Worm (Caenorhabditis elegans): ENCODE results near the gene F38B7.10.
A peak's percentile ranks its signal among the peaks of the same experiment; 100 is the strongest.

F38B7.10 gene

ce11 chrV:11531831-11532534 lies 13.3 kb upstream of the F38B7.10 start:
- TF ChIP-seq hmbx-1 (tag; optimal IDR thresholded peaks at IDR 0.05): no peak
- peak; percentile 60 for TF ChIP-seq hmg-4 (GFP tag; optimal IDR thresholded peaks at IDR 0.05)
- TF ChIP-seq ama-1 (optimal IDR thresholded peaks at IDR 0.05): no peak
- no peak for TF ChIP-seq flt-1 (GFP tag; IDR thresholded peaks at IDR 0.05)

ce11 chrV:11532535-11532853 lies 12.8 kb upstream of the F38B7.10 start:
- no peak for TF ChIP-seq F13C5.2 (tag; optimal IDR thresholded peaks at IDR 0.05)
- no peak for TF ChIP-seq aly-1 (tag; optimal IDR thresholded peaks at IDR 0.05)
- no peak for TF ChIP-seq B0310.2 (tag; optimal IDR thresholded peaks at IDR 0.05)
- no peak for TF ChIP-seq ama-1 (optimal IDR thresholded peaks at IDR 0.05)
- TF ChIP-seq tbx-37 (GFP tag; conservative IDR thresholded peaks at IDR 0.05): no peak
- no peak for TF ChIP-seq flt-1 (GFP tag; IDR thresholded peaks at IDR 0.05)
- TF ChIP-seq ceh-36 (tag; optimal IDR thresholded peaks at IDR 0.05): no peak
- no peak for TF ChIP-seq tbx-11 (GFP tag; IDR thresholded peaks at IDR 0.05)
- TF ChIP-seq sea-1 (GFP tag; conservative IDR thresholded peaks at IDR 0.05): no peak
- no peak for TF ChIP-seq pes-1 (GFP tag; IDR thresholded peaks at IDR 0.05)
- TF ChIP-seq hnd-1 (tag; optimal IDR thresholded peaks at IDR 0.05): no peak
- no peak for TF ChIP-seq hmg-4 (GFP tag; optimal IDR thresholded peaks at IDR 0.05)
- no peak for TF ChIP-seq hmbx-1 (tag; optimal IDR thresholded peaks at IDR 0.05)
- TF ChIP-seq ceh-13 (GFP tag; optimal IDR thresholded peaks at IDR 0.05): no peak
- no peak for TF ChIP-seq scrt-1 (GFP tag; IDR thresholded peaks at IDR 0.05)
- no peak for TF ChIP-seq ets-7 (tag; optimal IDR thresholded peaks at IDR 0.05)
- TF ChIP-seq tra-4 (tag; optimal IDR thresholded peaks at IDR 0.05): no peak

ce11 chrV:11532964-11533363 lies 12.4 kb upstream of the F38B7.10 start:
- TF ChIP-seq tbx-37 (GFP tag; conservative IDR thresholded peaks at IDR 0.05) (no peak), hnd-1 (tag; optimal IDR thresholded peaks at IDR 0.05) (no peak), tra-4 (tag; optimal IDR thresholded peaks at IDR 0.05) (no peak), aly-1 (tag; optimal IDR thresholded peaks at IDR 0.05) (no peak), ets-7 (tag; optimal IDR thresholded peaks at IDR 0.05) (no peak), hmbx-1 (tag; optimal IDR thresholded peaks at IDR 0.05) (no peak), sea-1 (GFP tag; conservative IDR thresholded peaks at IDR 0.05) (no peak), ama-1 (optimal IDR thresholded peaks at IDR 0.05) (no peak), tbx-11 (GFP tag; IDR thresholded peaks at IDR 0.05) (no peak), flt-1 (GFP tag; IDR thresholded peaks at IDR 0.05) (no peak), ceh-13 (GFP tag; optimal IDR thresholded peaks at IDR 0.05) (no peak), scrt-1 (GFP tag; IDR thresholded peaks at IDR 0.05) (no peak), F13C5.2 (tag; optimal IDR thresholded peaks at IDR 0.05) (no peak), pes-1 (GFP tag; IDR thresholded peaks at IDR 0.05) (no peak), ceh-36 (tag; optimal IDR thresholded peaks at IDR 0.05) (no peak), hmg-4 (GFP tag; optimal IDR thresholded peaks at IDR 0.05) (no peak), B0310.2 (tag; optimal IDR thresholded peaks at IDR 0.05) (no peak)

ce11 chrV:11533365-11533949 lies 11.9 kb upstream of the F38B7.10 start:
- TF ChIP-seq F13C5.2 (tag; optimal IDR thresholded peaks at IDR 0.05): no peak
- no peak for TF ChIP-seq flt-1 (GFP tag; IDR thresholded peaks at IDR 0.05)
- no peak for TF ChIP-seq tra-4 (tag; optimal IDR thresholded peaks at IDR 0.05)
- TF ChIP-seq ets-7 (tag; optimal IDR thresholded peaks at IDR 0.05): no peak
- no peak for TF ChIP-seq B0310.2 (tag; optimal IDR thresholded peaks at IDR 0.05)
- TF ChIP-seq hmbx-1 (tag; optimal IDR thresholded peaks at IDR 0.05): no peak
- no peak for TF ChIP-seq ceh-13 (GFP tag; optimal IDR thresholded peaks at IDR 0.05)
- no peak for TF ChIP-seq hnd-1 (tag; optimal IDR thresholded peaks at IDR 0.05)
- no peak for TF ChIP-seq scrt-1 (GFP tag; IDR thresholded peaks at IDR 0.05)
- no peak for TF ChIP-seq ceh-36 (tag; optimal IDR thresholded peaks at IDR 0.05)
- TF ChIP-seq aly-1 (tag; optimal IDR thresholded peaks at IDR 0.05): no peak
- TF ChIP-seq ama-1 (optimal IDR thresholded peaks at IDR 0.05): no peak
- no peak for TF ChIP-seq pes-1 (GFP tag; IDR thresholded peaks at IDR 0.05)
- no peak for TF ChIP-seq tbx-37 (GFP tag; conservative IDR thresholded peaks at IDR 0.05)

- TF ChIP-seq hmbx-1 (tag; optimal IDR thresholded peaks at IDR 0.05): no peak
- TF ChIP-seq ceh-36 (tag; optimal IDR thresholded peaks at IDR 0.05): no peak
- no peak for TF ChIP-seq hmg-4 (GFP tag; optimal IDR thresholded peaks at IDR 0.05)
- no peak for TF ChIP-seq F13C5.2 (tag; optimal IDR thresholded peaks at IDR 0.05)
- no peak for TF ChIP-seq flt-1 (GFP tag; IDR thresholded peaks at IDR 0.05)
- no peak for TF ChIP-seq hnd-1 (tag; optimal IDR thresholded peaks at IDR 0.05)
- no peak for TF ChIP-seq tbx-11 (GFP tag; IDR thresholded peaks at IDR 0.05)
- no peak for TF ChIP-seq ceh-13 (GFP tag; optimal IDR thresholded peaks at IDR 0.05)
- no peak for TF ChIP-seq B0310.2 (tag; optimal IDR thresholded peaks at IDR 0.05)
- TF ChIP-seq aly-1 (tag; optimal IDR thresholded peaks at IDR 0.05): no peak
- TF ChIP-seq ama-1 (optimal IDR thresholded peaks at IDR 0.05): no peak
- TF ChIP-seq tra-4 (tag; optimal IDR thresholded peaks at IDR 0.05): no peak
- TF ChIP-seq pes-1 (GFP tag; IDR thresholded peaks at IDR 0.05): no peak
- TF ChIP-seq tbx-37 (GFP tag; conservative IDR thresholded peaks at IDR 0.05): no peak
- no peak for TF ChIP-seq sea-1 (GFP tag; conservative IDR thresholded peaks at IDR 0.05)
- TF ChIP-seq ets-7 (tag; optimal IDR thresholded peaks at IDR 0.05): no peak
- TF ChIP-seq scrt-1 (GFP tag; IDR thresholded peaks at IDR 0.05): no peak
These were observed 10.7 kb upstream of the F38B7.10 start for ce11 chrV:11534495-11535189.

- TF ChIP-seq hmbx-1 (tag; optimal IDR thresholded peaks at IDR 0.05): no peak
- no peak for TF ChIP-seq hnd-1 (tag; optimal IDR thresholded peaks at IDR 0.05)
- TF ChIP-seq B0310.2 (tag; optimal IDR thresholded peaks at IDR 0.05): no peak
These were observed 9.7 kb upstream of the F38B7.10 start for ce11 chrV:11535504-11536062.

ce11 chrV:11536667-11537066 lies 8.7 kb upstream of the F38B7.10 start:
- TF ChIP-seq ceh-13 (GFP tag; optimal IDR thresholded peaks at IDR 0.05) (no peak), aly-1 (tag; optimal IDR thresholded peaks at IDR 0.05) (no peak), ceh-36 (tag; optimal IDR thresholded peaks at IDR 0.05) (no peak), B0310.2 (tag; optimal IDR thresholded peaks at IDR 0.05) (no peak), sea-1 (GFP tag; conservative IDR thresholded peaks at IDR 0.05) (no peak), tbx-11 (GFP tag; IDR thresholded peaks at IDR 0.05) (no peak), hmbx-1 (tag; optimal IDR thresholded peaks at IDR 0.05) (no peak), scrt-1 (GFP tag; IDR thresholded peaks at IDR 0.05) (no peak), flt-1 (GFP tag; IDR thresholded peaks at IDR 0.05) (no peak), ama-1 (optimal IDR thresholded peaks at IDR 0.05) (no peak), tbx-37 (GFP tag; conservative IDR thresholded peaks at IDR 0.05) (no peak), hnd-1 (tag; optimal IDR thresholded peaks at IDR 0.05) (no peak), ets-7 (tag; optimal IDR thresholded peaks at IDR 0.05) (no peak), tra-4 (tag; optimal IDR thresholded peaks at IDR 0.05) (no peak), hmg-4 (GFP tag; optimal IDR thresholded peaks at IDR 0.05) (no peak), F13C5.2 (tag; optimal IDR thresholded peaks at IDR 0.05) (no peak), pes-1 (GFP tag; IDR thresholded peaks at IDR 0.05) (no peak)

Data from whole organism, early embryonic.